Worm (Caenorhabditis elegans): ENCODE measurements around the gene sru-36.

sru-36 gene

DNA sequence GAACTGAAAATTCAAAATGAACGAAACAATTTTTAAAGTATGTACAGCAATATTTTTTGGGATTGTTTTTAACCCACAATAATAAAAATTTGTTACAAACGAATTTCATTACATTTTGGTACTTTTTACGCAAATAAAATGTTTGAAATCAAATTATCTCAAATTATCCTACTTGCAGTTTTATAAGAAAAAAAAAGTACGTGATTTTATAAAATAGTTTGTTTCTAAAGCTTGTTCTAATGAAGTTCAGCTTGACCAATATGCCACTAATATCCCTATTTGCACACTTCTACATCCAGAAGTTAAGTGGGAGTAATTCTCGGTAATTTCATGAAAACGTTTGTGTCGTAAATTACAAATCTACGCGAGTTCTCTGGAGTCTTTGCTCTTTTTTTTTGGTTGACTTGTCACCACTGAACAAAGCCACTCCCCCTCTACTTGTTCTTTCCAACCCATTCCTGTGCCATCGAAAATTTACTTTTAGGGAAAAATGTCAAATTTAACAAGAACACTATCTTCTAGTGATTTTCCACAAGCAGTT lies 2.0 kb downstream of the sru-36 start, which contains the start of gene sru-8:
sru-8 (plus strand) TSS at position 491 of the 541 bp plus-strand sequence.
- no peak for TF ChIP-seq mml-1 (tag; optimal IDR thresholded peaks at IDR 0.05)
- TF ChIP-seq egl-5 (tag; optimal IDR thresholded peaks at IDR 0.05): no peak
- no peak for TF ChIP-seq fkh-10 (GFP tag; optimal IDR thresholded peaks at IDR 0.05)
- no peak for TF ChIP-seq ceh-28 (tag; optimal IDR thresholded peaks at IDR 0.05)
- TF ChIP-seq pqm-1 (tag; optimal IDR thresholded peaks at IDR 0.05): no peak
- TF ChIP-seq nhr-237 (tag; optimal IDR thresholded peaks at IDR 0.05): no peak
- TF ChIP-seq skn-1 (tag; optimal IDR thresholded peaks at IDR 0.05): no peak
- no peak for TF ChIP-seq elt-1 (tag; optimal IDR thresholded peaks at IDR 0.05)
- TF ChIP-seq ZK546.5 (tag; optimal IDR thresholded peaks at IDR 0.05): no peak
- TF ChIP-seq unc-62 (GFP tag; optimal IDR thresholded peaks at IDR 0.05): no peak

DNA sequence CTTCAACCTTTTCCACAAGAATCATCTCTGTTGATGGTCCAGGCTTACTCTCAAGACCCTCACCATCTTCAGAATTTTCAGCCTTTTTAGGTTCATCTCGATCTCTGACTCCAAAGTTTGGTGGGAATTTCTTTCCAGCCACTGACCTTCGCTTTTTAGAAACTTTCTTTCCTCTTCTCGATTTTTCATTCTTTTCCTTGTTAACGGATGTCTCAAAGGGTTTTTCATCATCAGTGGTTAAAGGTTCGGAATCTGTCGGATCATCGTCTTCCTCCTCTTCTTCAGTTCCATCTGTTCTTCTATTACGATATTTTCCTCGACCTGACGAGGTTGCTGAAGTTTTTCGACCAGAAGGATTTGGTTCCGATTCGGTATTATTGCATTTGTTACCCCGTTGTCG lies 7.1 kb downstream of the sru-36 start:
- TF ChIP-seq lin-39 (tag; optimal IDR thresholded peaks at IDR 0.05): no peak
- TF ChIP-seq fkh-10 (GFP tag; optimal IDR thresholded peaks at IDR 0.05): no peak
- TF ChIP-seq ceh-16 (tag; optimal IDR thresholded peaks at IDR 0.05): no peak
- TF ChIP-seq lsy-12 (tag; optimal IDR thresholded peaks at IDR 0.05): no peak
- no peak for TF ChIP-seq ztf-11 (tag; optimal IDR thresholded peaks at IDR 0.05)
- TF ChIP-seq pha-4 (tag; optimal IDR thresholded peaks at IDR 0.05): no peak
- TF ChIP-seq mml-1 (tag; optimal IDR thresholded peaks at IDR 0.05): no peak
- no peak for TF ChIP-seq lin-15B (tag; optimal IDR thresholded peaks at IDR 0.05)
- no peak for TF ChIP-seq nhr-23 (tag; optimal IDR thresholded peaks at IDR 0.05)
- TF ChIP-seq ZK546.5 (tag; optimal IDR thresholded peaks at IDR 0.05): no peak
- TF ChIP-seq ama-1 (optimal IDR thresholded peaks at IDR 0.05): no peak

ce11 chrV:9853801-9854200 lies 12.3 kb downstream of the sru-36 start:
- TF ChIP-seq ceh-28 (tag; optimal IDR thresholded peaks at IDR 0.05): no peak
- TF ChIP-seq hmg-11 (tag; optimal IDR thresholded peaks at IDR 0.05): peak; percentile 10
- TF ChIP-seq lin-39 (tag; optimal IDR thresholded peaks at IDR 0.05): peak; percentile 44
- no peak for TF ChIP-seq nhr-11 (tag; optimal IDR thresholded peaks at IDR 0.05)

DNA sequence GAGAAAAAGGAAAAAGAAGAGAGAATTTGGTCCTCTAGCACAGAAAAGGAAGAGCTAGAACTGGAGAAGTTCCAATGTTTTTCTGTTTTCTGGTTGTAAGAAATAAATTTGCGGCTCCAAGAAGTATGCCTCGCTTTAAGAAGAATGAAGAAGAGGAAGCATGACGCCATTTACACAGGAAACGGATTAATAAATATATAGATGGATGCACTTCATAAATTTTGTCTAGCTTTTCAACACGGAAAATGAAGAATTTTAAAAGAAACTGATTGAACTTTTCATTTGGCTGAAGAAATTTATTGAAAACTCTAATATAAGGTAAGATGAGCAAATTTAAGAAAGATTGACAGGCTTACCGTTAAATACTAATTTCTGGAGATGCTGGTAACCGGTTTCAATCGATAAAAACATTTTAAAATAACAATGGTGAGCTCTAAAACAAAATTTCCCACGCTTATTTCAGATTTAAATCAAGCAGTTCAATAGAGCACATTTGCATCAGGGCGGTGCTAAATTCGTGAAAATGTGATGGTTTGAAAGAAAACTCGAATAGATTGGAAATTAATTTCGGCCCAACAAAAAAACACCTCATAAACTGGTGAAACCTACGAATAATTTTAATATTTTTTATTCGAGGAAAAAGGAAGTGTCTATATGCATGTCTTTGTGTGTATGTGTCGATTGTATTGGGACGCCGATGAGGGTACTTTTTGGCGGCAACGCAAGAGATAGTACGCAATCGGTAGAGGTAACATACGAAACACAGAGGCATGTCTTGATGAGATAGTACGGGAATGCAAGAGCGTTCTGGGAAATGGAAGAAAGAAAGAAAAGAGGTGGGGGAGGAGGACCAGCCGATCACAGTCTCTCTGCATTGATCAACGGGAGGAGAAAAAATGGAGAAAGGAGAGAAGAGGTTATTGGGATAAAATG lies 14.7 kb downstream of the sru-36 start:
- TF ChIP-seq nfya-1 (tag; optimal IDR thresholded peaks at IDR 0.05; ENCODE audit: insufficient read depth) (peak; percentile 54), hmg-11 (tag; optimal IDR thresholded peaks at IDR 0.05) (peak; percentile 69), pha-4 (tag; optimal IDR thresholded peaks at IDR 0.05) (peak; percentile 29), ceh-28 (tag; optimal IDR thresholded peaks at IDR 0.05) (no peak), nhr-23 (tag; optimal IDR thresholded peaks at IDR 0.05) (peak; percentile 8), ama-1 (optimal IDR thresholded peaks at IDR 0.05) (no peak), pqm-1 (tag; optimal IDR thresholded peaks at IDR 0.05) (peak; percentile 18)

- TF ChIP-seq hmg-11 (tag; optimal IDR thresholded peaks at IDR 0.05) (no peak), elt-2 (tag; optimal IDR thresholded peaks at IDR 0.05) (peak; percentile 60)
Measured at ce11 chrV:9856978-9857377, 15.5 kb downstream of the sru-36 start.

DNA sequence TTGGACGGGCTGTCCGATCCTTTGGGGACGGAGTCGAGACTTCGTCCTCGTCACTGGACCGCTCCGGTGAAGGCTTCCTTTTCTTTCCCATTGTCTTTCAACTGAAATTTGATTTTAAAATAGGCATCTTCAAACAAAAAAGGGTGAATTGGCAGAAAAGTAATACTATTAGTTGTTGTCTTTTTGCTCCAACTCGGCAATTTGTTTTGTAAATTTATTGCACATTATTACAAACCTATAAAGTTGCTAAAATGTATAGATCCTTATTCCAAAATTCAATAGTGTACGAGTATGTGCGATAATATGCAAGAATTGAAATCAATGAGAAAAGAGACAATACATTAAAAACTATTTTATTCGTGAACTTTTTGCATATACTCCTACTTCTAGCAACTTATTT lies 18.4 kb downstream of the sru-36 start, which contains the start of gene lsy-12:
lsy-12 (minus strand) TSS at position 101 of the 400 bp plus-strand sequence.
- TF ChIP-seq ceh-16 (tag; optimal IDR thresholded peaks at IDR 0.05) (no peak), nhr-12 (tag; optimal IDR thresholded peaks at IDR 0.05) (no peak), mml-1 (tag; optimal IDR thresholded peaks at IDR 0.05) (no peak), pha-4 (tag; optimal IDR thresholded peaks at IDR 0.05) (no peak), unc-39 (tag; optimal IDR thresholded peaks at IDR 0.05) (no peak)

DNA sequence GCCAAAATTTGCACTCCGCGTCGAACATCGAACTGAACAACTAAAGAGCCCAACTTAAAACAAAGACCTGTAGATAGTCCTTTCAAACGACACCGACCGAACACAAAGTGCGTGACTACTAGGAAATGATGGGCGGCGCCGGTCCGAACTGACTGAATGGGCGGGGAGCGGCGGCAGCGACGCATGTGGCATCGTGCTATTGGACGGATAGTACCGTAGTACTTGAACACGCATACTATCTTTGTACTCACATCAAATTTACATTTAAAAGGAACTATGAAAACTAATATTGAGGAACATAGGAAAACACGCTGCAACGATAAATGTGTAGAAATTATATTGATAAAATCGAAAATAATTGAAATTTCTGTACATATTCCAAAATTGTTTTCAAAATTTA lies 18.9 kb downstream of the sru-36 start:
- no peak for TF ChIP-seq ceh-28 (tag; optimal IDR thresholded peaks at IDR 0.05)
- TF ChIP-seq nhr-43 (tag; optimal IDR thresholded peaks at IDR 0.05; ENCODE audit: poor library complexity, severe bottlenecking): no peak
- no peak for TF ChIP-seq jun-1 (tag; optimal IDR thresholded peaks at IDR 0.05)
- peak; percentile 99 for TF ChIP-seq nfya-1 (tag; optimal IDR thresholded peaks at IDR 0.05; ENCODE audit: insufficient read depth)
- TF ChIP-seq nhr-12 (tag; optimal IDR thresholded peaks at IDR 0.05): no peak
- no peak for TF ChIP-seq nhr-76 (tag; optimal IDR thresholded peaks at IDR 0.05)
- TF ChIP-seq egl-27 (tag; optimal IDR thresholded peaks at IDR 0.05): no peak
- no peak for TF ChIP-seq mdl-1 (tag; optimal IDR thresholded peaks at IDR 0.05)
- TF ChIP-seq lsy-12 (tag; optimal IDR thresholded peaks at IDR 0.05): peak; percentile 80
- TF ChIP-seq hmg-11 (tag; optimal IDR thresholded peaks at IDR 0.05): no peak
- no peak for TF ChIP-seq lin-15B (tag; optimal IDR thresholded peaks at IDR 0.05)
- TF ChIP-seq ceh-82 (tag; optimal IDR thresholded peaks at IDR 0.05): no peak
- TF ChIP-seq nhr-67 (tag; optimal IDR thresholded peaks at IDR 0.05): no peak
- no peak for TF ChIP-seq nhr-23 (tag; optimal IDR thresholded peaks at IDR 0.05)

All from whole organism, L3 larva.